Worm (Caenorhabditis elegans) whole organism, late embryonic: ENCODE results near the gene unc-25.

Experiments
- C38D4.7 ChIP-seq: fragments of 200-800 bp; sonication (Bioruptor generic); optimal IDR thresholded peaks from 2 replicates; lab custom pipeline; 2018; ENCODE audit warnings: mild to moderate bottlenecking, missing genetic modification characterization, moderate library complexity, missing compliant biosample characterization
- F13H6.1 ChIP-seq: sonication (generic microtip); optimal IDR thresholded peaks from 2 replicates; lab custom pipeline; 2016; ENCODE audit warnings: missing genetic modification characterization, missing compliant biosample characterization
- K02D7.2 ChIP-seq: sonication (generic microtip); optimal IDR thresholded peaks from 2 replicates; lab custom pipeline; 2017; ENCODE audit warnings: mild to moderate bottlenecking, missing genetic modification characterization, missing compliant biosample characterization
- ceh-14 ChIP-seq: sonication (generic microtip); optimal IDR thresholded peaks from 2 replicates; lab custom pipeline; 2016; ENCODE audit warnings: missing genotype, missing genetic modification characterization, missing compliant biosample characterization
- ceh-18 ChIP-seq: sonication (generic microtip); optimal IDR thresholded peaks from 2 replicates; lab custom pipeline; 2016; ENCODE audit warnings: missing genetic modification characterization, missing compliant biosample characterization
- ceh-30 ChIP-seq: fragments of 150-350 bp; optimal IDR thresholded peaks from 2 replicates; lab custom pipeline; 2014; ENCODE audit warnings: missing biosample characterization, missing genetic modification characterization
- ceh-34 ChIP-seq: sonication (generic microtip); optimal IDR thresholded peaks from 2 replicates; lab custom pipeline; 2016; ENCODE audit warnings: mild to moderate bottlenecking, missing genetic modification characterization, missing compliant biosample characterization
- ceh-45 ChIP-seq: fragments of 200-800 bp; sonication (Bioruptor generic); IDR thresholded peaks from 2 replicates; pipeline ENCODE4 v1.3.6; 2022; ENCODE audit warnings: missing genetic modification reagents, missing genetic modification characterization, missing compliant biosample characterization
- ceh-48 ChIP-seq: sonication (generic microtip); optimal IDR thresholded peaks from 2 replicates; lab custom pipeline; 2016; ENCODE audit warnings: missing genetic modification characterization, inconsistent platforms, missing compliant biosample characterization
- che-1 ChIP-seq: sonication (generic microtip); optimal IDR thresholded peaks from 2 replicates; lab custom pipeline; 2016; ENCODE audit warnings: mild to moderate bottlenecking, missing genetic modification characterization, missing compliant biosample characterization
- dmd-4 ChIP-seq: sonication (generic microtip); optimal IDR thresholded peaks from 2 replicates; lab custom pipeline; 2016; ENCODE audit warnings: borderline replicate concordance, missing genetic modification characterization, missing compliant biosample characterization
- dve-1 ChIP-seq: sonication (generic microtip); optimal IDR thresholded peaks from 2 replicates; lab custom pipeline; 2017; ENCODE audit warnings: antibody characterized with exemption, mild to moderate bottlenecking, missing genetic modification characterization, missing compliant biosample characterization
- elt-2 ChIP-seq: sonication (generic microtip); optimal IDR thresholded peaks from 2 replicates; lab custom pipeline; 2016; ENCODE audit warnings: missing genetic modification reagents, missing genetic modification characterization, missing compliant biosample characterization
- elt-4 ChIP-seq: sonication (generic microtip); optimal IDR thresholded peaks from 2 replicates; lab custom pipeline; 2016; ENCODE audit warnings: missing genetic modification characterization, missing compliant biosample characterization
- ets-4 ChIP-seq: sonication (generic microtip); optimal IDR thresholded peaks from 2 replicates; lab custom pipeline; 2016; ENCODE audit warnings: missing genetic modification characterization, missing compliant biosample characterization
- eyg-1 ChIP-seq: sonication (generic microtip); optimal IDR thresholded peaks from 2 replicates; lab custom pipeline; 2016; ENCODE audit warnings: missing genotype, missing genetic modification characterization, missing compliant biosample characterization
- fkh-10 ChIP-seq: fragments of 150-350 bp; optimal IDR thresholded peaks from 2 replicates; lab custom pipeline; 2014; ENCODE audit warnings: missing biosample characterization, missing genetic modification reagents, missing genetic modification characterization
- fkh-6 ChIP-seq: sonication (generic microtip); optimal IDR thresholded peaks from 2 replicates; lab custom pipeline; 2016; ENCODE audit warnings: missing genetic modification characterization, missing compliant biosample characterization
- gmeb-2 ChIP-seq: sonication (generic microtip); optimal IDR thresholded peaks from 2 replicates; lab custom pipeline; 2016; ENCODE audit warnings: missing genetic modification characterization, inconsistent platforms, missing compliant biosample characterization
- hlh-13 ChIP-seq: fragments of 200-800 bp; sonication (Bioruptor generic); optimal IDR thresholded peaks from 2 replicates; lab custom pipeline; 2018; ENCODE audit warnings: mild to moderate bottlenecking, missing genetic modification characterization, missing compliant biosample characterization
- hlh-30 ChIP-seq: sonication (generic microtip); optimal IDR thresholded peaks from 2 replicates; lab custom pipeline; 2017; ENCODE audit warnings: antibody characterized with exemption, missing genetic modification characterization, missing compliant biosample characterization; ENCODE audit not compliant: insufficient read depth
- hlh-6 ChIP-seq: sonication (generic microtip); optimal IDR thresholded peaks from 2 replicates; lab custom pipeline; 2016; ENCODE audit warnings: missing genotype, missing genetic modification characterization, missing compliant biosample characterization
- lim-6 ChIP-seq: sonication (generic microtip); optimal IDR thresholded peaks from 2 replicates; lab custom pipeline; 2016; ENCODE audit warnings: missing genetic modification characterization, missing compliant biosample characterization
- madf-2 ChIP-seq: sonication (generic microtip); optimal IDR thresholded peaks from 2 replicates; lab custom pipeline; 2017; ENCODE audit warnings: missing genetic modification characterization, missing compliant biosample characterization
- nfya-1 ChIP-seq: sonication (generic microtip); optimal IDR thresholded peaks from 2 replicates; lab custom pipeline; 2017; ENCODE audit warnings: missing genetic modification characterization, mild to moderate bottlenecking, missing compliant biosample characterization, antibody characterized with exemption, moderate library complexity
- nhr-11 ChIP-seq: fragments of 150-350 bp; optimal IDR thresholded peaks from 2 replicates; lab custom pipeline; 2014; ENCODE audit warnings: missing biosample characterization, missing genetic modification characterization
- nhr-232 ChIP-seq: sonication (generic microtip); optimal IDR thresholded peaks from 2 replicates; lab custom pipeline; 2016; ENCODE audit warnings: missing genetic modification characterization, missing compliant biosample characterization
- npax-4 ChIP-seq: sonication (generic microtip); optimal IDR thresholded peaks from 2 replicates; lab custom pipeline; 2016; ENCODE audit warnings: missing genetic modification characterization, missing compliant biosample characterization
- odd-2 ChIP-seq: sonication (generic microtip); optimal IDR thresholded peaks from 2 replicates; lab custom pipeline; 2017; ENCODE audit warnings: antibody characterized with exemption, mild to moderate bottlenecking, missing genetic modification characterization, missing compliant biosample characterization
- pag-3 ChIP-seq: sonication (generic microtip); optimal IDR thresholded peaks from 2 replicates; lab custom pipeline; 2016; ENCODE audit warnings: missing compliant biosample characterization, missing genetic modification characterization, borderline replicate concordance
- pat-9 ChIP-seq: fragments of 200-800 bp; sonication (Bioruptor generic); optimal IDR thresholded peaks from 2 replicates; lab custom pipeline; 2018; ENCODE audit warnings: mild to moderate bottlenecking, missing genetic modification characterization, moderate library complexity, missing compliant biosample characterization
- pax-1 ChIP-seq: fragments of 150-350 bp; optimal IDR thresholded peaks from 2 replicates; lab custom pipeline; 2014; ENCODE audit warnings: missing biosample characterization, missing genetic modification characterization
- pha-2 ChIP-seq: sonication (generic microtip); optimal IDR thresholded peaks from 2 replicates; lab custom pipeline; 2017; ENCODE audit warnings: mild to moderate bottlenecking, missing genetic modification characterization, missing compliant biosample characterization
- pqm-1 ChIP-seq: sonication (generic microtip); optimal IDR thresholded peaks from 2 replicates; lab custom pipeline; 2016; ENCODE audit warnings: missing genetic modification characterization, missing compliant biosample characterization
- pros-1 ChIP-seq: fragments of 150-350 bp; optimal IDR thresholded peaks from 2 replicates; lab custom pipeline; 2014; ENCODE audit warnings: missing biosample characterization, missing genetic modification reagents, missing genetic modification characterization
- sdc-2 ChIP-seq: sonication (generic microtip); optimal IDR thresholded peaks from 2 replicates; lab custom pipeline; 2016; ENCODE audit warnings: missing genotype, missing genetic modification characterization, missing compliant biosample characterization
- tbx-2 ChIP-seq: sonication (generic microtip); optimal IDR thresholded peaks from 2 replicates; lab custom pipeline; 2016; ENCODE audit warnings: missing genetic modification characterization, missing compliant biosample characterization
- tbx-7 ChIP-seq: sonication (generic microtip); optimal IDR thresholded peaks from 2 replicates; lab custom pipeline; 2016; ENCODE audit warnings: missing genotype, missing genetic modification characterization, missing compliant biosample characterization
- unc-3 ChIP-seq, 2 experiments: fragments of 200-800 bp in 1 of 2; sonication (Bioruptor generic) in 1 of 2; sonication (generic microtip) in 1 of 2; conservative IDR thresholded peaks in 1 of 2; optimal IDR thresholded peaks in 1 of 2; 2 replicates each; pipeline versions ENCODE4 v1.3.6 to Lab custom; 2016 to 2022; ENCODE audit warnings: missing compliant biosample characterization in 2 of 2, missing genetic modification characterization in 2 of 2, missing genetic modification reagents in 1 of 2
- unc-42 ChIP-seq: sonication (generic microtip); optimal IDR thresholded peaks from 2 replicates; lab custom pipeline; 2016; ENCODE audit warnings: missing genotype, missing genetic modification characterization, missing compliant biosample characterization
- zip-5 ChIP-seq: sonication (generic microtip); optimal IDR thresholded peaks from 2 replicates; lab custom pipeline; 2016; ENCODE audit warnings: missing genetic modification characterization, missing compliant biosample characterization
- ztf-16 ChIP-seq: sonication (generic microtip); optimal IDR thresholded peaks from 2 replicates; lab custom pipeline; 2017; ENCODE audit warnings: missing genetic modification characterization, missing compliant biosample characterization

unc-25 gene

ce11 chrIII:12907218-12907617 lies 35.2 kb upstream of the unc-25 start:
- no peak for TF ChIP-seq sdc-2 (tag; lab: Kevin White, UChicago)
- TF ChIP-seq F13H6.1: no peak
- TF ChIP-seq unc-3 (GFP tag; conservative IDR thresholded peaks at IDR 0.05; lab: Robert Waterston, UW): no peak
- no peak for TF ChIP-seq unc-3 (tag; optimal IDR thresholded peaks at IDR 0.05; lab: Kevin White, UChicago)
- no peak for TF ChIP-seq fkh-10

- TF ChIP-seq pax-1 (no peak), ceh-45 (GFP tag; lab: Robert Waterston, UW) (no peak), elt-2 (no peak), npax-4 (tag; lab: Kevin White, UChicago) (no peak), ceh-30 (tag; lab: Kevin White, UChicago) (no peak), unc-42 (tag; lab: Kevin White, UChicago) (no peak), pqm-1 (tag; lab: Kevin White, UChicago) (no peak), nhr-232 (tag; lab: Kevin White, UChicago) (no peak), fkh-6 (no peak), hlh-30 (tag; lab: Kevin White, UChicago) (no peak), odd-2 (tag; lab: Kevin White, UChicago) (no peak), hlh-13 (GFP tag; lab: Kevin White, UChicago) (no peak), tbx-7 (tag; lab: Kevin White, UChicago) (no peak), pha-2 (tag; lab: Kevin White, UChicago) (no peak)
Measured at ce11 chrIII:12910365-12910764, 32.1 kb upstream of the unc-25 start, which contains the start of gene flp-14. Gene flp-14 (plus strand): TSS chrIII:12910510.

ce11 chrIII:12916459-12916858 lies 26.0 kb upstream of the unc-25 start:
- no peak for TF ChIP-seq C38D4.7 (GFP tag; lab: Kevin White, UChicago)
- TF ChIP-seq unc-42 (tag; lab: Kevin White, UChicago): peak; percentile 63
- TF ChIP-seq, all 69 proteins: peak for 1

ce11 chrIII:12917852-12918251 lies 24.6 kb upstream of the unc-25 start:
- TF ChIP-seq madf-2: no peak
- TF ChIP-seq ceh-45 (GFP tag; lab: Robert Waterston, UW): no peak
- TF ChIP-seq elt-4 (tag; lab: Kevin White, UChicago): no peak
- TF ChIP-seq lim-6: no peak
- no peak for TF ChIP-seq nhr-11 (tag; lab: Kevin White, UChicago)
- TF ChIP-seq npax-4 (tag; lab: Kevin White, UChicago): no peak
- no peak for TF ChIP-seq ceh-14 (tag; lab: Kevin White, UChicago)
- TF ChIP-seq dmd-4 (tag; lab: Kevin White, UChicago): no peak

- TF ChIP-seq nhr-11 (tag; lab: Kevin White, UChicago): no peak
- TF ChIP-seq, all 69 proteins: peak for 0
Measured at ce11 chrIII:12918575-12918974, 23.9 kb upstream of the unc-25 start, which contains the start of gene Y37D8A.16. Gene Y37D8A.16 (minus strand): TSS chrIII:12918675.

ce11 chrIII:12919882-12920281 lies 22.6 kb upstream of the unc-25 start:
- TF ChIP-seq pat-9 (tag; lab: Kevin White, UChicago) (no peak), dve-1 (tag; lab: Kevin White, UChicago) (no peak), eyg-1 (tag; lab: Kevin White, UChicago) (no peak), nhr-232 (tag; lab: Kevin White, UChicago) (no peak), che-1 (no peak), fkh-10 (no peak), ceh-34 (tag; lab: Kevin White, UChicago) (peak; percentile 75), pros-1 (tag; lab: Kevin White, UChicago) (no peak), zip-5 (tag; lab: Kevin White, UChicago) (no peak), hlh-6 (tag; lab: Kevin White, UChicago) (no peak), ceh-18 (tag; lab: Kevin White, UChicago) (no peak), ztf-16 (tag; lab: Kevin White, UChicago) (no peak), ets-4 (tag; lab: Kevin White, UChicago) (peak; percentile 8), pax-1 (peak; percentile 77), ceh-48 (tag; lab: Kevin White, UChicago) (no peak), tbx-2 (tag; lab: Kevin White, UChicago) (peak; percentile 40), pag-3 (tag; lab: Kevin White, UChicago) (no peak), K02D7.2 (no peak), gmeb-2 (tag; lab: Kevin White, UChicago) (no peak), nfya-1 (tag; lab: Kevin White, UChicago) (peak; percentile 49), dmd-4 (tag; lab: Kevin White, UChicago) (no peak), ceh-45 (GFP tag; lab: Robert Waterston, UW) (no peak), elt-4 (tag; lab: Kevin White, UChicago) (no peak)
